Fruit fly (Drosophila melanogaster) whole organism, prepupa: ENCODE results near the gene CG8851.
A peak's percentile ranks its signal among the peaks of the same experiment; 100 is the strongest.

ENCODE experiments used
- Blimp-1 ChIP-seq: fragments of 200-800 bp; sonication (Bioruptor generic); optimal IDR thresholded peaks from 3 replicates; lab custom pipeline; 2017; ENCODE audit warnings: missing biosample characterization, missing genetic modification characterization, mild to moderate bottlenecking, moderate library complexity, missing genetic modification reagents
- CG10631 ChIP-seq: fragments of 200-800 bp; sonication (Bioruptor generic); optimal IDR thresholded peaks from 2 replicates; lab custom pipeline; 2016; ENCODE audit warnings: missing biosample characterization, missing genetic modification characterization
- CG10669 ChIP-seq: fragments of 200-800 bp; sonication (Bioruptor generic); optimal IDR thresholded peaks from 3 replicates; lab custom pipeline; 2018; ENCODE audit warnings: missing biosample characterization, mild to moderate bottlenecking, missing genetic modification characterization, moderate library complexity
- CG11762 ChIP-seq: fragments of 200-800 bp; sonication (Bioruptor generic); optimal IDR thresholded peaks from 3 replicates; lab custom pipeline; 2016; ENCODE audit warnings: missing biosample characterization, missing genetic modification characterization; ENCODE audit not compliant: insufficient read depth
- CG11902 ChIP-seq: fragments of 200-800 bp; sonication (Bioruptor generic); optimal IDR thresholded peaks from 3 replicates; lab custom pipeline; 2016; ENCODE audit warnings: missing biosample characterization, missing genetic modification characterization
- CG15336 ChIP-seq: fragments of 200-800 bp; sonication (Bioruptor generic); IDR thresholded peaks from 2 replicates; pipeline ENCODE4 v1.3.6; 2022; ENCODE audit warnings: missing biosample characterization, missing genetic modification characterization
- CG1621 ChIP-seq: fragments of 200-800 bp; sonication (Bioruptor generic); optimal IDR thresholded peaks from 3 replicates; lab custom pipeline; 2018; ENCODE audit warnings: missing biosample characterization, mild to moderate bottlenecking, missing genetic modification characterization
- CG16779 ChIP-seq: fragments of 200-800 bp; sonication (Bioruptor generic); optimal IDR thresholded peaks from 3 replicates; lab custom pipeline; 2017; ENCODE audit warnings: missing biosample characterization, mild to moderate bottlenecking, missing genetic modification characterization
- CG3032 ChIP-seq: fragments of 200-800 bp; optimal IDR thresholded peaks from 2 replicates; lab custom pipeline; 2019; ENCODE audit warnings: missing biosample characterization, mild to moderate bottlenecking, missing genetic modification characterization, moderate library complexity
- CG31627 ChIP-seq: fragments of 200-800 bp; sonication (Bioruptor generic); optimal IDR thresholded peaks from 3 replicates; lab custom pipeline; 2016; ENCODE audit warnings: missing biosample characterization, missing genetic modification characterization
- CG32006 ChIP-seq: fragments of 200-800 bp; sonication (Bioruptor generic); optimal IDR thresholded peaks from 3 replicates; lab custom pipeline; 2017; ENCODE audit warnings: missing biosample characterization, mild to moderate bottlenecking, missing genetic modification characterization
- CG34406 ChIP-seq: fragments of 200-800 bp; sonication (Bioruptor generic); optimal IDR thresholded peaks from 3 replicates; lab custom pipeline; 2016; ENCODE audit warnings: missing biosample characterization, missing genetic modification characterization
- CG3919 ChIP-seq: fragments of 200-800 bp; sonication (Bioruptor generic); optimal IDR thresholded peaks from 3 replicates; lab custom pipeline; 2016; ENCODE audit warnings: missing biosample characterization, missing genetic modification characterization
- CG6163 ChIP-seq: fragments of 200-800 bp; sonication (Bioruptor generic); IDR thresholded peaks from 3 replicates; pipeline ENCODE4 v1.3.6; 2022; ENCODE audit warnings: missing biosample characterization, missing genetic modification characterization
- CG6792 ChIP-seq: fragments of 200-800 bp; sonication (Bioruptor generic); optimal IDR thresholded peaks from 3 replicates; lab custom pipeline; 2016; ENCODE audit warnings: missing biosample characterization, missing genetic modification characterization
- CG6808 ChIP-seq: fragments of 200-800 bp; sonication (Bioruptor generic); optimal IDR thresholded peaks from 3 replicates; lab custom pipeline; 2017; ENCODE audit warnings: missing biosample characterization, missing genetic modification characterization, mild to moderate bottlenecking, moderate library complexity, missing genetic modification reagents
- CG6854 ChIP-seq: fragments of 200-800 bp; sonication (Bioruptor generic); optimal IDR thresholded peaks from 2 replicates; lab custom pipeline; 2017; ENCODE audit warnings: missing biosample characterization, mild to moderate bottlenecking, missing genetic modification characterization
- CG7368 ChIP-seq: fragments of 200-800 bp; sonication (Bioruptor generic); optimal IDR thresholded peaks from 3 replicates; lab custom pipeline; 2016; ENCODE audit warnings: missing biosample characterization, missing genetic modification characterization
- CG8119 ChIP-seq: fragments of 200-800 bp; sonication (Bioruptor generic); IDR thresholded peaks from 3 replicates; pipeline ENCODE4 v1.3.6; 2022; ENCODE audit warnings: missing biosample characterization, missing genetic modification characterization
- CG8319 ChIP-seq: fragments of 200-800 bp; sonication (Bioruptor generic); optimal IDR thresholded peaks from 3 replicates; lab custom pipeline; 2016; ENCODE audit warnings: missing biosample characterization, missing genetic modification characterization
- CG8632 ChIP-seq: fragments of 200-800 bp; sonication (Bioruptor generic); optimal IDR thresholded peaks from 3 replicates; lab custom pipeline; 2016; ENCODE audit warnings: missing biosample characterization, missing genetic modification characterization
- CG9139 ChIP-seq: fragments of 200-800 bp; sonication (Bioruptor generic); optimal IDR thresholded peaks from 3 replicates; lab custom pipeline; 2017; ENCODE audit warnings: missing biosample characterization, mild to moderate bottlenecking, missing genetic modification characterization
- Eip75B ChIP-seq: fragments of 200-800 bp; sonication (Bioruptor generic); optimal IDR thresholded peaks from 3 replicates; lab custom pipeline; 2016; ENCODE audit warnings: missing biosample characterization, missing genetic modification characterization
- Eip78C ChIP-seq: fragments of 200-800 bp; sonication (Bioruptor generic); peaks from one replicate; lab custom pipeline; 2016; ENCODE audit warnings: missing biosample characterization, missing genetic modification characterization
- Eip93F ChIP-seq: fragments of 200-800 bp; sonication (Bioruptor generic); optimal IDR thresholded peaks from 2 replicates; lab custom pipeline; 2016; ENCODE audit warnings: missing biosample characterization, mild to moderate bottlenecking, missing genetic modification characterization
- Ets21C ChIP-seq: fragments of 200-800 bp; sonication (Bioruptor generic); optimal IDR thresholded peaks from 3 replicates; lab custom pipeline; 2016; ENCODE audit warnings: missing biosample characterization, missing genetic modification characterization
- Ets96B ChIP-seq: fragments of 200-800 bp; optimal IDR thresholded peaks from 2 replicates; lab custom pipeline; 2019; ENCODE audit warnings: missing biosample characterization, mild to moderate bottlenecking, missing genetic modification characterization, moderate library complexity
- Gug ChIP-seq: fragments of 200-800 bp; sonication (Bioruptor generic); IDR thresholded peaks from 2 replicates; pipeline ENCODE4 v1.3.6; 2022; ENCODE audit warnings: missing biosample characterization, missing genetic modification characterization
- Hr38 ChIP-seq: sonication (Bioruptor generic); optimal IDR thresholded peaks from 2 replicates; lab custom pipeline; 2016; ENCODE audit warnings: missing biosample characterization, missing genetic modification characterization
- Hr4 ChIP-seq: fragments of 200-800 bp; sonication (Bioruptor generic); optimal IDR thresholded peaks from 3 replicates; lab custom pipeline; 2016; ENCODE audit warnings: missing biosample characterization, missing genetic modification characterization
- Met ChIP-seq: fragments of 200-800 bp; sonication (Bioruptor generic); optimal IDR thresholded peaks from 3 replicates; lab custom pipeline; 2016; ENCODE audit warnings: missing biosample characterization, missing genetic modification characterization
- OdsH ChIP-seq: fragments of 200-800 bp; sonication (Bioruptor generic); optimal IDR thresholded peaks from 3 replicates; lab custom pipeline; 2016; ENCODE audit warnings: missing biosample characterization, missing genetic modification characterization
- Smox ChIP-seq: fragments of 200-800 bp; sonication (Bioruptor generic); optimal IDR thresholded peaks from 3 replicates; lab custom pipeline; 2016; ENCODE audit warnings: missing biosample characterization, missing genetic modification characterization
- Sox14 ChIP-seq: fragments of 200-800 bp; sonication (Bioruptor generic); optimal IDR thresholded peaks from 3 replicates; lab custom pipeline; 2016; ENCODE audit warnings: missing biosample characterization, missing genetic modification characterization
- Sox15 ChIP-seq: fragments of 200-800 bp; sonication (Bioruptor generic); optimal IDR thresholded peaks from 3 replicates; lab custom pipeline; 2016; ENCODE audit warnings: missing biosample characterization, missing genetic modification characterization
- achi ChIP-seq: fragments of 200-800 bp; sonication (Bioruptor generic); optimal IDR thresholded peaks from 3 replicates; lab custom pipeline; 2016; ENCODE audit warnings: missing biosample characterization, missing genetic modification characterization
- cyc ChIP-seq: fragments of 200-800 bp; sonication (Bioruptor generic); optimal IDR thresholded peaks from 3 replicates; lab custom pipeline; 2016; ENCODE audit warnings: missing biosample characterization, missing genetic modification characterization
- dsx ChIP-seq: fragments of 200-800 bp; optimal IDR thresholded peaks from 3 replicates; lab custom pipeline; 2019; ENCODE audit warnings: missing biosample characterization, mild to moderate bottlenecking, missing genetic modification characterization, moderate library complexity; ENCODE audit not compliant: poor library complexity, severe bottlenecking
- eg ChIP-seq: fragments of 200-800 bp; sonication (Bioruptor generic); IDR thresholded peaks from 3 replicates; pipeline ENCODE4 v1.3.6; 2022; ENCODE audit warnings: missing biosample characterization, missing genetic modification characterization
- esn ChIP-seq: fragments of 200-800 bp; sonication (Bioruptor generic); optimal IDR thresholded peaks from 2 replicates; lab custom pipeline; 2016; ENCODE audit warnings: missing biosample characterization, mild to moderate bottlenecking, missing genetic modification characterization, moderate library complexity
- fd59A ChIP-seq: fragments of 200-800 bp; sonication (Bioruptor generic); optimal IDR thresholded peaks from 2 replicates; lab custom pipeline; 2017; ENCODE audit warnings: missing biosample characterization, mild to moderate bottlenecking, missing genetic modification characterization, missing genetic modification reagents
- fd85E ChIP-seq: fragments of 200-800 bp; sonication (Bioruptor generic); optimal IDR thresholded peaks from 3 replicates; lab custom pipeline; 2016; ENCODE audit warnings: missing biosample characterization, missing genetic modification characterization
- fkh ChIP-seq: fragments of 200-800 bp; sonication (Bioruptor generic); optimal IDR thresholded peaks from 3 replicates; lab custom pipeline; 2017; ENCODE audit warnings: missing biosample characterization, mild to moderate bottlenecking, missing genetic modification characterization, moderate library complexity
- lz ChIP-seq: fragments of 200-800 bp; sonication (Bioruptor generic); optimal IDR thresholded peaks from 3 replicates; lab custom pipeline; 2016; ENCODE audit warnings: missing biosample characterization, missing genetic modification characterization
- net ChIP-seq: fragments of 200-800 bp; sonication (Bioruptor generic); optimal IDR thresholded peaks from 3 replicates; lab custom pipeline; 2016; ENCODE audit warnings: missing biosample characterization, missing genetic modification characterization
- pdm3 ChIP-seq: fragments of 200-800 bp; sonication (Bioruptor generic); optimal IDR thresholded peaks from 3 replicates; lab custom pipeline; 2016; ENCODE audit warnings: missing biosample characterization, missing genetic modification characterization
- salr ChIP-seq, 2 experiments: fragments of 200-800 bp; sonication (Bioruptor generic); optimal IDR thresholded peaks; 3 replicates each; lab custom pipeline; 2016 to 2018; ENCODE audit warnings: missing biosample characterization in 2 of 2, missing genetic modification characterization in 2 of 2, mild to moderate bottlenecking in 1 of 2
- spab ChIP-seq: fragments of 200-800 bp; sonication (Bioruptor generic); optimal IDR thresholded peaks from 2 replicates; lab custom pipeline; 2017; ENCODE audit warnings: missing biosample characterization, mild to moderate bottlenecking, missing genetic modification characterization, missing genetic modification reagents
- ss ChIP-seq, 2 experiments: fragments of 200-800 bp; sonication (Bioruptor generic); optimal IDR thresholded peaks; 2 replicates in 1 of 2; 3 replicates in 1 of 2; lab custom pipeline; 2017 to 2018; ENCODE audit warnings: mild to moderate bottlenecking in 2 of 2, missing biosample characterization in 2 of 2, missing genetic modification characterization in 2 of 2, moderate library complexity in 1 of 2
- svp ChIP-seq: fragments of 200-800 bp; sonication (Bioruptor generic); peaks from one replicate; lab custom pipeline; 2016; ENCODE audit warnings: missing biosample characterization, missing genetic modification characterization
- topi ChIP-seq: fragments of 200-800 bp; sonication (Bioruptor generic); optimal IDR thresholded peaks from 3 replicates; lab custom pipeline; 2016; ENCODE audit warnings: missing biosample characterization, missing genetic modification characterization
- vri ChIP-seq: fragments of 200-800 bp; sonication (Bioruptor generic); optimal IDR thresholded peaks from 3 replicates; lab custom pipeline; 2016; ENCODE audit warnings: missing biosample characterization, mild to moderate bottlenecking, missing genetic modification characterization

CG8851 gene

dm6 chr2L:3552773-3553172 lies 33.3 kb downstream of the CG8851 start:
- TF ChIP-seq CG10631 (GFP tag; lab: Kevin White, UChicago) (peak; percentile 79), fd59A (GFP tag; lab: Kevin White, UChicago) (peak; percentile 73), cyc (GFP tag; lab: Kevin White, UChicago) (peak; percentile 65), CG15336 (GFP tag; lab: Robert Waterston, UW) (0 out of 2 replicates have a peak, but pooled peaks have one; percentile 19), Sox14 (peak; percentile 72), eg (peak; percentile 25; the same call in 1 of the 3 replicates), Gug (GFP tag; lab: Robert Waterston, UW) (0 out of 2 replicates have a peak, but pooled peaks have one; percentile 26), CG8119 (GFP tag; lab: Robert Waterston, UW) (peak; percentile 56), OdsH (GFP tag; lab: Kevin White, UChicago) (peak; percentile 61), ss (GFP tag; optimal IDR thresholded peaks at IDR 0.05; lab: Kevin White, UChicago) (peak; percentile 54 to 56), CG6854 (GFP tag; lab: Kevin White, UChicago) (peak; percentile 42), vri (GFP tag; lab: Kevin White, UChicago) (peak; percentile 60), CG3919 (peak; percentile 71), Hr38 (GFP tag; lab: Kevin White, UChicago) (no peak), CG11902 (GFP tag; lab: Kevin White, UChicago) (peak; percentile 45), topi (peak; percentile 60), CG6792 (GFP tag; lab: Kevin White, UChicago) (peak; percentile 72), pdm3 (GFP tag; lab: Kevin White, UChicago) (peak; percentile 68), Blimp-1 (peak; percentile 27), CG16779 (tag; lab: Kevin White, UChicago) (no peak), Ets21C (GFP tag; lab: Kevin White, UChicago) (peak; percentile 52), Smox (GFP tag; lab: Kevin White, UChicago) (peak; percentile 36), Ets96B (peak; percentile 77), lz (GFP tag; lab: Kevin White, UChicago) (peak; percentile 61), salr (GFP tag; optimal IDR thresholded peaks at IDR 0.05; lab: Kevin White, UChicago) (peak; percentile 33 to 45), net (GFP tag; lab: Kevin White, UChicago) (peak; percentile 25), dsx (GFP tag; lab: Kevin White, UChicago) (peak; percentile 72), CG6808 (GFP tag; lab: Kevin White, UChicago) (peak; percentile 84), Eip75B (GFP tag; lab: Kevin White, UChicago) (peak; percentile 71), Eip78C (GFP tag; lab: Kevin White, UChicago) (peak; percentile 91), svp (peak; percentile 87), Eip93F (GFP tag; lab: Kevin White, UChicago) (no peak), Sox15 (GFP tag; lab: Kevin White, UChicago) (peak; percentile 3), Hr4 (GFP tag; lab: Kevin White, UChicago) (peak; percentile 26), CG32006 (GFP tag; lab: Kevin White, UChicago) (peak; percentile 35), CG3032 (tag; lab: Kevin White, UChicago) (peak; percentile 85), CG8632 (peak; percentile 33), esn (GFP tag; lab: Kevin White, UChicago) (peak; percentile 76), spab (GFP tag; lab: Kevin White, UChicago) (peak; percentile 73), fd85E (GFP tag; lab: Kevin White, UChicago) (no peak), CG34406 (GFP tag; lab: Kevin White, UChicago) (peak; percentile 37), CG8319 (GFP tag; lab: Kevin White, UChicago) (peak; percentile 51), CG9139 (GFP tag; lab: Kevin White, UChicago) (peak; percentile 8), CG10669 (GFP tag; lab: Kevin White, UChicago) (peak; percentile 78), CG6163 (peak; percentile 83), CG1621 (tag; lab: Kevin White, UChicago) (peak; percentile 54), CG11762 (GFP tag; lab: Kevin White, UChicago) (peak; percentile 59), CG31627 (peak; percentile 73), achi (GFP tag; lab: Kevin White, UChicago) (peak; percentile 50), CG7368 (GFP tag; lab: Kevin White, UChicago) (peak; percentile 65), Met (peak; percentile 72), fkh (GFP tag; lab: Kevin White, UChicago) (no peak)
